Fruit fly (Drosophila melanogaster): ENCODE data around the gene CG45095.
A peak's percentile ranks its signal among the peaks of the same experiment; 100 is the strongest.

The CG45095 gene

dm6 chr3R:25123262-25123661 lies 20.9 kb downstream of the CG45095 start, which contains the start of gene vig2 (continued):
- TF ChIP-seq Asciz (GFP tag; optimal IDR thresholded peaks at IDR 0.05) (peak; percentile 48), CG2712 (tag; optimal IDR thresholded peaks at IDR 0.05) (peak; percentile 15), CG14667 (GFP tag; IDR thresholded peaks at IDR 0.05) (0 out of 2 replicates have a peak, but pooled peaks have one; percentile 23), Ada2b (GFP tag; IDR thresholded peaks at IDR 0.05) (peak; percentile 29; the same call in 1 of the 2 replicates), toy (GFP tag; IDR thresholded peaks at IDR 0.05) (peak; percentile 57; the same call in 1 of the 2 replicates), CG14860 (GFP tag; IDR thresholded peaks at IDR 0.05; ENCODE audit: partially characterized antibody) (peak; percentile 84), NC2β (GFP tag; optimal IDR thresholded peaks at IDR 0.05) (peak; percentile 22), CG15479 (GFP tag; optimal IDR thresholded peaks at IDR 0.05) (peak; percentile 46), klu (GFP tag; IDR thresholded peaks at IDR 0.05) (0 out of 2 replicates have a peak, but pooled peaks have one; percentile 38), CG1024 (GFP tag; IDR thresholded peaks at IDR 0.05) (peak; percentile 72), CG4424 (GFP tag; optimal IDR thresholded peaks at IDR 0.05) (peak; percentile 4), MESR4 (GFP tag; optimal IDR thresholded peaks at IDR 0.05) (peak; percentile 72), CG16779 (GFP tag; IDR thresholded peaks at IDR 0.05) (peak; percentile 66; the same call in 1 of the 2 replicates), CG9727 (GFP tag; optimal IDR thresholded peaks at IDR 0.05) (peak; percentile 72), lola (GFP tag; optimal IDR thresholded peaks at IDR 0.05) (peak in 1 of 3 experiments; percentile 6), CG42726 (GFP tag; IDR thresholded peaks at IDR 0.05; ENCODE audit: partially characterized antibody) (peak; percentile 92), CG6813 (GFP tag; optimal IDR thresholded peaks at IDR 0.05) (peak; percentile 59), Oli (tag; optimal IDR thresholded peaks at IDR 0.05) (peak; percentile 34), inv (GFP tag; IDR thresholded peaks at IDR 0.05; ENCODE audit: partially characterized antibody) (peak; percentile 87), CG3407 (GFP tag; optimal IDR thresholded peaks at IDR 0.05) (peak; percentile 12), schlank (tag; optimal IDR thresholded peaks at IDR 0.05) (peak; percentile 46), CG14014 (GFP tag; IDR thresholded peaks at IDR 0.05) (peak; percentile 75; the same call in 1 of the 2 replicates), ind (GFP tag; optimal IDR thresholded peaks at IDR 0.05) (peak; percentile 20), dysf (GFP tag; IDR thresholded peaks at IDR 0.05) (peak; percentile 71; the same call in 2 of the 3 replicates), Ets97D (GFP tag; optimal IDR thresholded peaks at IDR 0.05) (peak; percentile 98), Jarid2 (GFP tag; optimal IDR thresholded peaks at IDR 0.05) (peak; percentile 23), Xbp1 (GFP tag; optimal IDR thresholded peaks at IDR 0.05) (peak; percentile 35), E2f2 (GFP tag; IDR thresholded peaks at IDR 0.05) (peak; percentile 27; the same call in 1 of the 2 replicates), HLH3B (GFP tag; IDR thresholded peaks at IDR 0.05) (peak; percentile 70), H15 (GFP tag; IDR thresholded peaks at IDR 0.05) (peak; percentile 79), CG9609 (GFP tag; optimal IDR thresholded peaks at IDR 0.05) (peak; percentile 30), cas (GFP tag; IDR thresholded peaks at IDR 0.05) (0 out of 2 replicates have a peak, but pooled peaks have one; percentile 6), HLH4C (GFP tag; IDR thresholded peaks at IDR 0.05; ENCODE audit: partially characterized antibody) (peak; percentile 73), CG6791 (GFP tag; IDR thresholded peaks at IDR 0.05; ENCODE audit: partially characterized antibody) (peak; percentile 97), knrl (GFP tag; IDR thresholded peaks at IDR 0.05; ENCODE audit: partially characterized antibody) (peak; percentile 89), CG10654 (GFP tag; optimal IDR thresholded peaks at IDR 0.05) (peak; percentile 28), CG2889 (GFP tag; IDR thresholded peaks at IDR 0.05) (peak; percentile 63; the same call in 2 of the 3 replicates), CG10366 (GFP tag; IDR thresholded peaks at IDR 0.05) (peak; percentile 84), dmrt11E (tag; optimal IDR thresholded peaks at IDR 0.05) (peak; percentile 17), HHEX (GFP tag; optimal IDR thresholded peaks at IDR 0.05) (peak; percentile 71), exex (tag; optimal IDR thresholded peaks at IDR 0.05) (peak; percentile 10), CG7271 (tag; optimal IDR thresholded peaks at IDR 0.05) (peak; percentile 75), nerfin-2 (GFP tag; IDR thresholded peaks at IDR 0.05; ENCODE audit: partially characterized antibody) (peak; percentile 80), CG18262 (tag; optimal IDR thresholded peaks at IDR 0.05) (peak; percentile 40), CG10274 (GFP tag; optimal IDR thresholded peaks at IDR 0.05) (peak; percentile 47), CG13624 (GFP tag; optimal IDR thresholded peaks at IDR 0.05) (peak; percentile 18), CG3726 (GFP tag; IDR thresholded peaks at IDR 0.05) (0 out of 3 replicates have a peak, but pooled peaks have one; percentile 63), CG6654 (GFP tag; optimal IDR thresholded peaks at IDR 0.05) (peak; percentile 10), CG9437 (GFP tag; optimal IDR thresholded peaks at IDR 0.05) (peak; percentile 68)

Measured in whole organism, embryonic.